Fruit fly (Drosophila melanogaster): ENCODE data around the gene CG15594.

CG15594 gene

DNA sequence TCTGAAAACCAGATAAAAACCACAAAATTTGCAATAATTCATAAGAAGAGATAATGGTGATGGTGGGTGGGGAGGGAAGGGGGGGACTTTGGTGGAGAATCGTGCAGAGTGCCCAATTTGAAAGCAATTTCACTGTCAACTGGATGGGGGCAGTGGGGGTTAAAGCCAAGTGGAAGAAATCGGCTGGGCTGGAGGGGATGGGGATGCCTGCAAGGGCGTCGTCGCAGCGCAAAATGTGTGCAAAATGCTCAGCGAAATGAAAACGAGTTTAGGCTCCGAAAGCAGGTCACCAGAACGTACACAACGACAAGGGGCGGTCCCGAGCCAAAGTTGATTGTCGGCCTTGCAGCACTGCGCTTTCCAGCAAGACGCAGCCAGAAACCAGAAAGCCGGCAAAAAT is 34.7 kb upstream of the CG15594 start:
- TF ChIP-seq rn (GFP tag; IDR thresholded peaks at IDR 0.05) = no peak
- TF ChIP-seq Snoo (tag; optimal IDR thresholded peaks at IDR 0.05) = peak; percentile 32
- TF ChIP-seq CG13204 (GFP tag; optimal IDR thresholded peaks at IDR 0.05) = peak; percentile 14

DNA sequence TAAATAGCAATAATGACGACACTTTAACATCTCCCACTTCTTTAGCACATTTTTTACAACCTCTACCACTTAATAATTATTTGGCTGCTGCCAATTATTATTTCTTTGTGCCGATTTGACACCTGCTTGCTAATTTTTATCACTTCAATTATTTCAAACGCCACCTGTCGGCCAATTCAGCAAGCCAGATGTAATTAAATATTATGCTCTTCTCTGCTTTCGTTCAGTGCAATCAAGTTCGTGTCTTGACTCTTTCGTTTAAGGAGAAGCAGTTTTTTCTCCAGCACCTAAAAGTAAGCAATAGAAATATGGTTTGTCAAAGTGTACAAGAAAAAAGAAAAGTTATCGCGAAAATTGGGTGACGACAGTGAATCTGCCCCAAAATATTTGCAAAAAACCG is 33.1 kb upstream of the CG15594 start:
- TF ChIP-seq CG4496 (GFP tag; IDR thresholded peaks at IDR 0.05) (0 out of 3 replicates have a peak, but pooled peaks have one; percentile 13), EcR (GFP tag; optimal IDR thresholded peaks at IDR 0.05) (no peak)

DNA sequence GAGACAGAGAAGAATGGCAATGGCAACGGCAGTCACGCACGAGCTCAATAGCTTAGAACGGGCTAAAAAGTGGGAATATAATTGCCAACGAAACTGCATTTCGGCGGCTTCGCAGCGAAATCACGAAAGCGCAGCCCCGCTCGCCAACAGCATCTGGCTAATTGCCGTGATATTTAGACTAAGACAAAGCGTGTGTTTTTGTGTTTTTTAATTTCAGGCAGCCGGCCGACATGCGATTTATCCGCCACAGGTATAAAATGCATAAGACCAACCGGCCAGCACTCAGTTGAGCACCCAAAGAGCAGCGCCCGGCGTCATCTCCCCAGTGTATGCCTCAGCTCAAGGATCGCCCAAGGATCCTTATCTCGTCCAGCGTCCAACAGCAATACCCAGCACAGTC is 32.7 kb upstream of the CG15594 start, which contains the start of gene Osi8:
Gene Osi8 (plus strand): TSS at position 301 of the 400 bp plus-strand sequence.
- TF ChIP-seq Snoo (tag; optimal IDR thresholded peaks at IDR 0.05) (no peak), CG9948 (tag; optimal IDR thresholded peaks at IDR 0.05) (no peak), rn (GFP tag; IDR thresholded peaks at IDR 0.05) (no peak), gl (tag; optimal IDR thresholded peaks at IDR 0.05) (no peak), CG17806 (tag; optimal IDR thresholded peaks at IDR 0.05) (no peak), CG10348 (GFP tag; IDR thresholded peaks at IDR 0.05) (no peak), CG13204 (GFP tag; optimal IDR thresholded peaks at IDR 0.05) (no peak), CG12605 (GFP tag; IDR thresholded peaks at IDR 0.05) (no peak), Ets98B (GFP tag; IDR thresholded peaks at IDR 0.05) (no peak), CG4496 (GFP tag; IDR thresholded peaks at IDR 0.05) (no peak), EcR (GFP tag; optimal IDR thresholded peaks at IDR 0.05) (no peak), D1 (tag; optimal IDR thresholded peaks at IDR 0.05) (no peak), CG32121 (GFP tag; IDR thresholded peaks at IDR 0.05) (no peak), CG15710 (tag; optimal IDR thresholded peaks at IDR 0.05) (no peak), CG14655 (GFP tag; optimal IDR thresholded peaks at IDR 0.05) (no peak), CG34367 (tag; optimal IDR thresholded peaks at IDR 0.05) (no peak), Pif1B (GFP tag; optimal IDR thresholded peaks at IDR 0.05) (no peak), Pif1A (GFP tag; optimal IDR thresholded peaks at IDR 0.05) (no peak), CG8301 (tag; optimal IDR thresholded peaks at IDR 0.05) (no peak)

DNA sequence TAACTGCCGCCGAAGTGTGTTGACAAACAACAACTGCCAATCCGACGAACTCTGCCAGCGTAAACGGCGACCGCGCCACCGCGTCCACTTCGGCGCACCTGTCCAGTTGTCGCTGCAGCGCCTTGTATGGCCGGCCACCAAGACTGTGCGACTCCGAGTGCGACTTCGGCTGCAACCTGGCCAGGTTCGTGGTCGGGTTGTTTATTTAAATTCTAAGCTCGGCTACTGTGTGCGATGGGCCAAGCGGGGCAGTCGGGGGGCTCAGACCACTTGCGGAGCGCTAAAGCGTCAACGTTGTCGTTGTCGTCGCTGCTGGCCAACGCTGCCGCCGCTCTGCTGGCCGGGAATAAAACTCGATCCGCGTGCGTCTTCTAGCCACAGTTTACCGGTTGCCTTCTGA is 27.7 kb upstream of the CG15594 start, which contains the start of gene Osi9:
Gene Osi9 (plus strand): TSS at position 375 of the 400 bp plus-strand sequence.
- TF ChIP-seq Ets98B (GFP tag; IDR thresholded peaks at IDR 0.05) (peak; percentile 14; the same call in 1 of the 2 replicates), CG4496 (GFP tag; IDR thresholded peaks at IDR 0.05) (peak; percentile 71; the same call in 2 of the 3 replicates), CG13204 (GFP tag; optimal IDR thresholded peaks at IDR 0.05) (peak; percentile 86), CG32121 (GFP tag; IDR thresholded peaks at IDR 0.05) (no peak), CG8159 (tag; optimal IDR thresholded peaks at IDR 0.05) (no peak)

DNA sequence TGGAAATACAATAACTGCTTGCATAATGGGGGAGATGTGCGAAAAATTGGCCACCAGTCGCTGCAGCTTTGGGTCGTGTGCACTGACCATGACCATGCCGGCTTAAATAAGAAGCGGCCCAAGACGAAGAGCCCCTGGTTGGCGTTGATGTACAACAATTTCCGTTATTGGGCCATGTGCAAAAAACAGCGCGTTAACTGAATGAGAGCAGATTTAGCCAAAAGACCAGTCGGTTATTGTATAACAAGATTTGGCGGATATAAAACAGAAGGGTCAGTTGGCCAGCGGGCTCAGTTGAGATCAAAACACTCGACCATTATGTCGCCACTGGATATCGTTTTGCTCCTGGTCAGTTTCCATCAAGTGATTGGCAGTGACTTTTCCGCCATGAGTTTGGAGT is 23.9 kb upstream of the CG15594 start, which contains the start of gene Osi10a:
Gene Osi10a (plus strand): TSS at position 301 of the 400 bp plus-strand sequence.
- TF ChIP-seq CG34367 (tag; optimal IDR thresholded peaks at IDR 0.05) (no peak), CG12605 (GFP tag; IDR thresholded peaks at IDR 0.05) (no peak), Pif1B (GFP tag; optimal IDR thresholded peaks at IDR 0.05) (no peak), CG15710 (tag; optimal IDR thresholded peaks at IDR 0.05) (no peak), CG9948 (tag; optimal IDR thresholded peaks at IDR 0.05) (no peak), CG8159 (tag; optimal IDR thresholded peaks at IDR 0.05) (no peak)

DNA sequence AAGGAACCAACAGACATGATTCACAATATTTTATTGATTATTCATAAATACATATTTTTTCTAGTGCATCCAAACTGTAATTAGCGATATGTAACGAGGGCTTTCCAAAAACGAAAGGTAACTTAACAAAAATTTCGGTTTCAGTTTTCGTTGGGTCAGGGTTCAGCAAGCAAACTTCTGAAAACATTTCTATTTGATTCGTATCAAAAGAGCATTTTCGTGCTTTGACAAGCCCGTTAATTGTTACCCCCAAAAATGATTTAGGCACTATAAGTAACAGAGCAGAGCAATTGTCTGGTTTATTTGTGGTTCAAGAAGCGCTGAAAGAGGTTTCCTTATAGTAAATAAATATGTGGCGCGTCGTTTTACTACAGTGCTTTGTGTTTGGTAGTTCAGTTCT is 21.6 kb upstream of the CG15594 start, which contains the start of gene Osi10b:
Gene Osi10b (plus strand): TSS at position 301 of the 400 bp plus-strand sequence.
- TF ChIP-seq Ets98B (GFP tag; IDR thresholded peaks at IDR 0.05) = no peak
- no peak for TF ChIP-seq CG34367 (tag; optimal IDR thresholded peaks at IDR 0.05)
- TF ChIP-seq fd96Ca (GFP tag; IDR thresholded peaks at IDR 0.05) = no peak
- no peak for TF ChIP-seq CG15710 (tag; optimal IDR thresholded peaks at IDR 0.05)
- no peak for TF ChIP-seq CG17806 (tag; optimal IDR thresholded peaks at IDR 0.05)
- no peak for TF ChIP-seq CG8301 (tag; optimal IDR thresholded peaks at IDR 0.05)
- no peak for TF ChIP-seq Snoo (tag; optimal IDR thresholded peaks at IDR 0.05)
- TF ChIP-seq CG10348 (GFP tag; IDR thresholded peaks at IDR 0.05) = no peak
- no peak for TF ChIP-seq CG8159 (tag; optimal IDR thresholded peaks at IDR 0.05)

DNA sequence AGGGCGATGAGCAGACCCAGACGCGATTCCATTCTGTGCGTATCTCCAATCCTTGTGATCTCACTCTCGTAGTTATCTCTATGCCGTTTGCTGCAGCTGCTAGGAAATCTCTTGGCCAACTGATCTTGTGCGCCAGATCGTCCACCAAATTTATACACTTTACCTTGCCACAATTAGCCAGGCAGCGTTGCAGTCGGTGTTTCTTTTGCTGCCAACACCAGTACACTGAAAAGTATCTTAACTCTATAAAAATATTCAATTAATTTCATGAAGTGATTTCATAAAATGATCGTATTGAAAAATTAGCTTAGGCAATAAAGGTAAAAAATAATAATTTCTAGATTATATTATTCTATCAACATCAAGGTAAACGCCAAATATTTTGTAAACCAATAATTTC is 18.9 kb upstream of the CG15594 start, which contains the start of gene Osi11:
Gene Osi11 (minus strand): TSS at position 101 of the 400 bp plus-strand sequence.
- TF ChIP-seq gl (tag; optimal IDR thresholded peaks at IDR 0.05) = no peak
- TF ChIP-seq EcR (GFP tag; optimal IDR thresholded peaks at IDR 0.05) = no peak
- TF ChIP-seq fd96Ca (GFP tag; IDR thresholded peaks at IDR 0.05) = no peak
- TF ChIP-seq Ets98B (GFP tag; IDR thresholded peaks at IDR 0.05) = no peak
- no peak for TF ChIP-seq CG14655 (GFP tag; optimal IDR thresholded peaks at IDR 0.05)
- TF ChIP-seq CG9948 (tag; optimal IDR thresholded peaks at IDR 0.05) = no peak
- TF ChIP-seq CG32121 (GFP tag; IDR thresholded peaks at IDR 0.05) = no peak
- TF ChIP-seq CG8159 (tag; optimal IDR thresholded peaks at IDR 0.05) = no peak
- no peak for TF ChIP-seq Pif1A (GFP tag; optimal IDR thresholded peaks at IDR 0.05)
- TF ChIP-seq Pif1B (GFP tag; optimal IDR thresholded peaks at IDR 0.05) = no peak
- TF ChIP-seq CG15710 (tag; optimal IDR thresholded peaks at IDR 0.05) = no peak
- TF ChIP-seq D1 (tag; optimal IDR thresholded peaks at IDR 0.05) = no peak
- TF ChIP-seq CG13204 (GFP tag; optimal IDR thresholded peaks at IDR 0.05) = no peak
- TF ChIP-seq CG8301 (tag; optimal IDR thresholded peaks at IDR 0.05) = no peak
- no peak for TF ChIP-seq rn (GFP tag; IDR thresholded peaks at IDR 0.05)
- no peak for TF ChIP-seq CG17806 (tag; optimal IDR thresholded peaks at IDR 0.05)
- no peak for TF ChIP-seq CG10348 (GFP tag; IDR thresholded peaks at IDR 0.05)

All from whole organism, pupa.